Worm (Caenorhabditis elegans): ENCODE results near the gene madf-11.
A peak's percentile ranks its signal among the peaks of the same experiment; 100 is the strongest.

The madf-11 gene

ce11 chrIII:5557246-5557819 lies 46.0 kb downstream of the madf-11 start, which contains the start of gene rpc-2:
Gene rpc-2, plus strand, starts transcription at chrIII:5557365.
- TF ChIP-seq C38D4.7 (GFP tag; optimal IDR thresholded peaks at IDR 0.05) (no peak), fax-1 (tag; optimal IDR thresholded peaks at IDR 0.05) (no peak), ceh-45 (GFP tag; IDR thresholded peaks at IDR 0.05) (no peak), tbx-7 (tag; optimal IDR thresholded peaks at IDR 0.05) (no peak), hlh-8 (tag; optimal IDR thresholded peaks at IDR 0.05) (no peak), ceh-22 (tag; optimal IDR thresholded peaks at IDR 0.05) (no peak), ceh-2 (tag; optimal IDR thresholded peaks at IDR 0.05) (no peak), zip-5 (tag; optimal IDR thresholded peaks at IDR 0.05) (no peak), ceh-24 (tag; optimal IDR thresholded peaks at IDR 0.05) (no peak), unc-86 (tag; optimal IDR thresholded peaks at IDR 0.05) (no peak)

ce11 chrIII:5554884-5555500 lies 48.3 kb downstream of the madf-11 start, which contains the start of the genes nmad-1 and hach-1:
Gene nmad-1, minus strand, starts transcription at chrIII:5554934.
Gene hach-1, plus strand, starts transcription at chrIII:5555450.
- TF ChIP-seq ttx-3 (tag; optimal IDR thresholded peaks at IDR 0.05) = peak; percentile 95
- peak; percentile 96 for TF ChIP-seq tbx-2 (tag; optimal IDR thresholded peaks at IDR 0.05)
- peak; percentile 98 for TF ChIP-seq ceh-14 (tag; optimal IDR thresholded peaks at IDR 0.05)
- TF ChIP-seq eyg-1 (tag; optimal IDR thresholded peaks at IDR 0.05) = peak; percentile 93
- peak; percentile 98 for TF ChIP-seq elt-2 (tag; optimal IDR thresholded peaks at IDR 0.05)
- TF ChIP-seq mec-3 (tag; optimal IDR thresholded peaks at IDR 0.05; ENCODE audit: borderline replicate concordance) = peak; percentile 2
- TF ChIP-seq pat-9 (tag; optimal IDR thresholded peaks at IDR 0.05) = peak; percentile 94
- peak; percentile 88 for TF ChIP-seq syd-9 (tag; optimal IDR thresholded peaks at IDR 0.05)
- peak; percentile 52 for TF ChIP-seq pqm-1 (tag; optimal IDR thresholded peaks at IDR 0.05)
- TF ChIP-seq nfya-1 (tag; optimal IDR thresholded peaks at IDR 0.05) = peak; percentile 87
- no peak for TF ChIP-seq nhr-11 (tag; optimal IDR thresholded peaks at IDR 0.05)
- peak; percentile 92 for TF ChIP-seq ceh-31 (tag; optimal IDR thresholded peaks at IDR 0.05)
- TF ChIP-seq rnt-1 (tag; optimal IDR thresholded peaks at IDR 0.05) = peak; percentile 81
- TF ChIP-seq ceh-19 (GFP tag; optimal IDR thresholded peaks at IDR 0.05) = peak; percentile 92
- TF ChIP-seq ceh-6 (GFP tag; optimal IDR thresholded peaks at IDR 0.05) = peak; percentile 73
- TF ChIP-seq madf-2 (tag; optimal IDR thresholded peaks at IDR 0.05) = peak; percentile 87
- TF ChIP-seq dmd-4 (tag; optimal IDR thresholded peaks at IDR 0.05; ENCODE audit: borderline replicate concordance) = peak; percentile 56
- peak; percentile 96 for TF ChIP-seq ceh-2 (tag; optimal IDR thresholded peaks at IDR 0.05)
- TF ChIP-seq K02D7.2 (tag; optimal IDR thresholded peaks at IDR 0.05) = peak; percentile 91
- TF ChIP-seq unc-55 (GFP tag; optimal IDR thresholded peaks at IDR 0.05) = no peak
- peak; percentile 67 for TF ChIP-seq ceh-9 (tag; optimal IDR thresholded peaks at IDR 0.05)
- no peak for TF ChIP-seq elt-4 (tag; optimal IDR thresholded peaks at IDR 0.05)
- TF ChIP-seq ceh-22 (tag; optimal IDR thresholded peaks at IDR 0.05) = no peak
- peak; percentile 92 for TF ChIP-seq ceh-34 (tag; optimal IDR thresholded peaks at IDR 0.05)
- peak; percentile 84 for TF ChIP-seq fkh-6 (tag; optimal IDR thresholded peaks at IDR 0.05)
- peak; percentile 90 for TF ChIP-seq ets-4 (tag; optimal IDR thresholded peaks at IDR 0.05)
- TF ChIP-seq pros-1 (tag; optimal IDR thresholded peaks at IDR 0.05) = no peak
- peak; percentile 73 for TF ChIP-seq Y22D7AL.16 (tag; optimal IDR thresholded peaks at IDR 0.05)
- TF ChIP-seq zip-5 (tag; optimal IDR thresholded peaks at IDR 0.05) = peak; percentile 90
- TF ChIP-seq ceh-24 (tag; optimal IDR thresholded peaks at IDR 0.05) = peak; percentile 82
- peak; percentile 85 for TF ChIP-seq ztf-16 (tag; optimal IDR thresholded peaks at IDR 0.05)
- peak; percentile 90 for TF ChIP-seq gmeb-2 (tag; optimal IDR thresholded peaks at IDR 0.05)
- peak; percentile 77 for TF ChIP-seq ceh-30 (tag; optimal IDR thresholded peaks at IDR 0.05)
- peak; percentile 60; the same call in 1 of the 2 replicates for TF ChIP-seq sox-2 (GFP tag; IDR thresholded peaks at IDR 0.05)
- TF ChIP-seq unc-86 (tag; optimal IDR thresholded peaks at IDR 0.05) = peak; percentile 93
- no peak for TF ChIP-seq ama-1 (optimal IDR thresholded peaks at IDR 0.05)
- peak; percentile 89 for TF ChIP-seq npax-4 (tag; optimal IDR thresholded peaks at IDR 0.05)
- peak; percentile 92 for TF ChIP-seq hlh-8 (tag; optimal IDR thresholded peaks at IDR 0.05)
- peak; percentile 80 for TF ChIP-seq T23F11.4 (GFP tag; optimal IDR thresholded peaks at IDR 0.05)
- TF ChIP-seq K09A11.1 (tag; optimal IDR thresholded peaks at IDR 0.05; ENCODE audit: insufficient read depth) = peak; percentile 90
- peak; percentile 98 for TF ChIP-seq unc-42 (tag; optimal IDR thresholded peaks at IDR 0.05)
- peak; percentile 95 for TF ChIP-seq sox-4 (tag; optimal IDR thresholded peaks at IDR 0.05)
- TF ChIP-seq C08G9.2 (tag; optimal IDR thresholded peaks at IDR 0.05) = peak; percentile 75
- TF ChIP-seq unc-3 (GFP tag; conservative IDR thresholded peaks at IDR 0.05) = peak; percentile 83
- TF ChIP-seq unc-3 (tag; optimal IDR thresholded peaks at IDR 0.05) = peak; percentile 87
